Fruit fly (Drosophila melanogaster) Kc167 (cell line): ENCODE measurements around the gene Cyt-c1L.

ENCODE experiments used
- Myc ChIP-seq: fragments of >200 bp; optimal IDR thresholded peaks from 2 replicates; lab custom pipeline; 2017; ENCODE audit warnings: missing external identifiers
- Sin3A ChIP-seq: fragments of >200 bp; optimal IDR thresholded peaks from 2 replicates; lab custom pipeline; 2018; ENCODE audit warnings: missing external identifiers
- h ChIP-seq: fragments of >200 bp; optimal IDR thresholded peaks from 3 replicates; lab custom pipeline; 2018; ENCODE audit warnings: missing external identifiers
- psq ChIP-seq: fragments of >200 bp; optimal IDR thresholded peaks from 2 replicates; lab custom pipeline; 2017; ENCODE audit warnings: missing external identifiers
- ttk ChIP-seq: sonication (Bioruptor generic); optimal IDR thresholded peaks from 2 replicates; lab custom pipeline; 2017; ENCODE audit warnings: missing external identifiers

DNA sequence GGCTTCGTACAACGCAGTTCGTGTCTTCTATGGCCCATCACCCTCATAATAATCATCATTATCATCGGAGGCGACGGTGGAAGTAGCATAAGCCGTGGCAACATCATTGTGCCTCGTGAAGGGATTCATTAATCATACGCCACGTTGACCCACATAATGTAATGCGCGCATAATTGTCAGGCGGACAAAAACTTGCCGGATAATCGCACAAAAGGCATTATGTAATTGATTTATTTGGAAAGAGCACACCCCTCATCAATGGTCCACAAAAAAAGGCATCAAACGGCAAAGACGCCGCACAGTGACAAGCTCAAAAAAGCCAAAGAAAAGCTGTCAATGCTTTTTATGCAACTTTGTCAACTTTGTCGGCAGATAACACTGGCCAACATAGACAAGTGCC lies 5.6 kb downstream of the Cyt-c1L start:
- TF ChIP-seq psq (no peak), Sin3A (lab: Kevin White, UChicago) (no peak), Myc (no peak), h (lab: Kevin White, UChicago) (no peak), ttk (lab: Kevin White, UChicago) (no peak)
